Worm (Caenorhabditis elegans) whole organism, L2 larva: Measurements from ENCODE around the gene B0034.1.

Experiments used
- ceh-16 ChIP-seq: fragments of 150-350 bp; optimal IDR thresholded peaks from 2 replicates; lab custom pipeline; 2014; ENCODE audit warnings: missing biosample characterization, missing genetic modification characterization
- lsy-2 ChIP-seq, 2 experiments: fragments of 150-350 bp in 1 of 2; sonication (generic microtip) in 1 of 2; optimal IDR thresholded peaks; 2 replicates each; lab custom pipeline; 2014 to 2017; ENCODE audit warnings: missing biosample characterization in 2 of 2, missing genetic modification characterization in 2 of 2
- nhr-10 ChIP-seq: sonication (generic microtip); optimal IDR thresholded peaks from 2 replicates; lab custom pipeline; 2017; ENCODE audit warnings: missing biosample characterization, missing genetic modification characterization
- peb-1 ChIP-seq: fragments of 150-350 bp; optimal IDR thresholded peaks from 2 replicates; lab custom pipeline; 2014; ENCODE audit warnings: missing biosample characterization, missing genetic modification characterization
- zag-1 ChIP-seq: fragments of 150-350 bp; optimal IDR thresholded peaks from 2 replicates; lab custom pipeline; 2014; ENCODE audit warnings: missing biosample characterization, missing genetic modification characterization

ce11 chrII:5933962-5934422 lies 34.1 kb upstream of the B0034.1 start:
- TF ChIP-seq lsy-2 (tag; optimal IDR thresholded peaks at IDR 0.05; lab: Kevin White, UChicago): no peak
- no peak for TF ChIP-seq zag-1 (tag; lab: Kevin White, UChicago)
- no peak for TF ChIP-seq ceh-16 (tag; lab: Kevin White, UChicago)
- TF ChIP-seq nhr-10 (tag; lab: Kevin White, UChicago): no peak
- no peak for TF ChIP-seq peb-1 (tag; lab: Kevin White, UChicago)
